Worm (Caenorhabditis elegans): ENCODE data around the gene ZK632.4.

The ZK632.4 gene

DNA sequence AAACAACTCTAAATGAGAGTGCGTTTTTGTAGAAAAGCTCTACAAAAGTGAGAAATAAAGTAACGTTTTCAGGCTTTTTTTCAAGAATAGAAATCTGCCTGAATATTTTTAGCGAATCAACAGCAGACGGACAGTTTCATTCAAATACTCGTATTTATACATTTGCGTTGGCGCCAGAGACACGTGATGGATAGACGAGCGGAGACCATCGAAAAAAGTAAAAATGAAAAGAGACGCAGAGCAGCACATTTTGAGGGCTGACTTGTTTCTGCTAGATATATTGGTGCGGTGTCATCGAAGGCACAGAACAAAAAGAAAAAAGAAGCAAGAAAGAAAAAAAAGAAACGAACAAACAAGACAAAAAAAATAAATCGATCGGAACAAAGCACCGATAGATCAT, 18.8 kb upstream of the ZK632.4 start (continued):
- TF ChIP-seq lin-13 (GFP tag; optimal IDR thresholded peaks at IDR 0.05) (peak; percentile 62), F16B12.6 (tag; optimal IDR thresholded peaks at IDR 0.05) (peak; percentile 60), lsy-2 (tag; optimal IDR thresholded peaks at IDR 0.05) (peak; percentile 65 to 81), hlh-4 (tag; optimal IDR thresholded peaks at IDR 0.05) (no peak), C34B4.2 (tag; optimal IDR thresholded peaks at IDR 0.05) (no peak), grh-1 (GFP tag; IDR thresholded peaks at IDR 0.05) (0 out of 2 replicates have a peak, but pooled peaks have one; percentile 10), ceh-82 (tag; optimal IDR thresholded peaks at IDR 0.05) (peak in 1 of 3 experiments; percentile 25), swsn-7 (tag; optimal IDR thresholded peaks at IDR 0.05) (peak; percentile 56), nhr-71 (tag; optimal IDR thresholded peaks at IDR 0.05) (peak; percentile 84), hpl-2 (GFP tag; optimal IDR thresholded peaks at IDR 0.05) (peak; percentile 10), nhr-28 (tag; optimal IDR thresholded peaks at IDR 0.05) (no peak), elt-3 (tag; optimal IDR thresholded peaks at IDR 0.05) (no peak), lin-14 (GFP tag; optimal IDR thresholded peaks at IDR 0.05) (peak; percentile 82), nhr-85 (tag) (peak; percentile 86), aha-1 (tag; optimal IDR thresholded peaks at IDR 0.05) (no peak), mep-1 (tag; optimal IDR thresholded peaks at IDR 0.05) (peak; percentile 76), egl-13 (tag; optimal IDR thresholded peaks at IDR 0.05) (no peak), irx-1 (tag; optimal IDR thresholded peaks at IDR 0.05) (peak; percentile 28), nhr-237 (tag; optimal IDR thresholded peaks at IDR 0.05) (no peak)

ce11 chrIII:9825073-9825828, 18.0 kb upstream of the ZK632.4 start, which contains the start of gene ZK632.9:
ZK632.9 (minus strand) TSS chrIII:9825432.
- TF ChIP-seq F16B12.6 (tag; optimal IDR thresholded peaks at IDR 0.05) = peak; percentile 30
- TF ChIP-seq nhr-76 (tag; optimal IDR thresholded peaks at IDR 0.05) = no peak
- TF ChIP-seq ceh-88 (GFP tag; IDR thresholded peaks at IDR 0.05) = no peak
- no peak for TF ChIP-seq grh-1 (GFP tag; IDR thresholded peaks at IDR 0.05)
- TF ChIP-seq pag-3 (tag; optimal IDR thresholded peaks at IDR 0.05; ENCODE audit: borderline replicate concordance, insufficient read depth) = no peak
- TF ChIP-seq sup-37 (GFP tag; optimal IDR thresholded peaks at IDR 0.05) = no peak
- TF ChIP-seq nhr-20 (tag; optimal IDR thresholded peaks at IDR 0.05) = no peak
- TF ChIP-seq nhr-19 (GFP tag; conservative IDR thresholded peaks at IDR 0.05) = no peak
- no peak for TF ChIP-seq ceh-90 (tag; optimal IDR thresholded peaks at IDR 0.05)
- TF ChIP-seq aha-1 (tag; optimal IDR thresholded peaks at IDR 0.05) = no peak
- no peak for TF ChIP-seq hpl-2 (GFP tag; optimal IDR thresholded peaks at IDR 0.05)
- TF ChIP-seq xbp-1 (tag; optimal IDR thresholded peaks at IDR 0.05) = no peak
- no peak for TF ChIP-seq elt-2 (tag; optimal IDR thresholded peaks at IDR 0.05)
- no peak for TF ChIP-seq aly-2 (tag; optimal IDR thresholded peaks at IDR 0.05)
- TF ChIP-seq unc-130 (tag; optimal IDR thresholded peaks at IDR 0.05) = no peak
- no peak for TF ChIP-seq ztf-4 (tag; optimal IDR thresholded peaks at IDR 0.05)
- no peak for TF ChIP-seq sptf-1 (tag; optimal IDR thresholded peaks at IDR 0.05)
- TF ChIP-seq efl-3 (GFP tag; optimal IDR thresholded peaks at IDR 0.05) = no peak
- no peak for TF ChIP-seq nhr-71 (tag; optimal IDR thresholded peaks at IDR 0.05)
- no peak for TF ChIP-seq nhr-90 (tag; optimal IDR thresholded peaks at IDR 0.05; ENCODE audit: poor library complexity)
- no peak for TF ChIP-seq fkh-10 (GFP tag; optimal IDR thresholded peaks at IDR 0.05)
- no peak for TF ChIP-seq dsc-1 (tag; optimal IDR thresholded peaks at IDR 0.05)
- no peak for TF ChIP-seq ces-1 (GFP tag; optimal IDR thresholded peaks at IDR 0.05)
- no peak for TF ChIP-seq unc-86 (tag; optimal IDR thresholded peaks at IDR 0.05)
- peak; percentile 12 for TF ChIP-seq mep-1 (tag; optimal IDR thresholded peaks at IDR 0.05)
- peak in 1 of 2 experiments; percentile 9 for TF ChIP-seq lsy-2 (tag; optimal IDR thresholded peaks at IDR 0.05)
- TF ChIP-seq isw-1 (GFP tag; IDR thresholded peaks at IDR 0.05) = no peak
- no peak for TF ChIP-seq jun-1 (tag; optimal IDR thresholded peaks at IDR 0.05)
- TF ChIP-seq alr-1 (tag; optimal IDR thresholded peaks at IDR 0.05; ENCODE audit: borderline replicate concordance) = no peak
- TF ChIP-seq skn-1 (tag; optimal IDR thresholded peaks at IDR 0.05) = no peak
- peak; percentile 21 to 33 (median 32) for TF ChIP-seq dpl-1 (GFP tag; optimal IDR thresholded peaks at IDR 0.05)
- no peak for TF ChIP-seq nhr-84 (tag; optimal IDR thresholded peaks at IDR 0.05)
- TF ChIP-seq lin-13 (GFP tag; optimal IDR thresholded peaks at IDR 0.05) = no peak
- TF ChIP-seq fkh-4 (tag; optimal IDR thresholded peaks at IDR 0.05; ENCODE audit: borderline replicate concordance) = no peak
- no peak for TF ChIP-seq C04F5.9 (tag; optimal IDR thresholded peaks at IDR 0.05)
- no peak for TF ChIP-seq nhr-28 (tag; optimal IDR thresholded peaks at IDR 0.05)
- TF ChIP-seq efl-1 (optimal IDR thresholded peaks at IDR 0.05) = no peak
- TF ChIP-seq efl-1 (GFP tag; optimal IDR thresholded peaks at IDR 0.05 in 1 of 2) = no peak
- TF ChIP-seq ceh-8 (GFP tag; optimal IDR thresholded peaks at IDR 0.05) = no peak
- no peak for TF ChIP-seq egl-13 (tag; optimal IDR thresholded peaks at IDR 0.05)

Measured in whole organism, L1 larva.